Worm (Caenorhabditis elegans) whole organism, midembryonic: ENCODE data around the gene aakg-1.

Source experiments
- med-1 ChIP-seq: sonication (generic microtip); optimal IDR thresholded peaks from 2 replicates; lab custom pipeline; 2017; ENCODE audit warnings: missing genetic modification characterization, mild to moderate bottlenecking, missing compliant biosample characterization, antibody characterized with exemption, missing genetic modification reagents; ENCODE audit not compliant: insufficient read depth
- ztf-29 ChIP-seq: fragments of 200-800 bp; sonication (Bioruptor generic); IDR thresholded peaks from 2 replicates; pipeline ENCODE4 v1.3.6; 2022; ENCODE audit warnings: missing genetic modification reagents, missing genetic modification characterization, missing compliant biosample characterization

ce11 chrIII:12542656-12543055, 32.5 kb downstream of the aakg-1 start:
- TF ChIP-seq med-1 (GFP tag; lab: Kevin White, UChicago) (no peak), ztf-29 (GFP tag; lab: Robert Waterston, UW) (no peak)
